Fruit fly (Drosophila melanogaster) whole organism, embryonic: ENCODE results near the gene Lgr3.

Experiments used
- Blimp-1 ChIP-seq: fragments of 200-800 bp; sonication (Bioruptor generic); optimal IDR thresholded peaks from 3 replicates; lab custom pipeline; 2018; ENCODE audit warnings: missing biosample characterization, missing genetic modification characterization, mild to moderate bottlenecking, moderate library complexity, missing genetic modification reagents
- Bteb2 ChIP-seq: fragments of 200-800 bp; sonication (Bioruptor generic); optimal IDR thresholded peaks from 2 replicates; lab custom pipeline; 2016; ENCODE audit warnings: missing biosample characterization, missing genetic modification characterization
- CG10654 ChIP-seq: fragments of 200-800 bp; sonication (Bioruptor generic); optimal IDR thresholded peaks from 2 replicates; lab custom pipeline; 2016; ENCODE audit warnings: missing biosample characterization, missing genetic modification characterization
- CG11398 ChIP-seq: fragments of 200-800 bp; sonication (Bioruptor generic); optimal IDR thresholded peaks from 2 replicates; lab custom pipeline; 2016; ENCODE audit warnings: missing biosample characterization, missing genetic modification characterization
- CG14441 ChIP-seq: fragments of 200-800 bp; sonication (Bioruptor generic); IDR thresholded peaks from 2 replicates; pipeline ENCODE4 v1.3.6; 2022; ENCODE audit warnings: missing biosample characterization, missing genetic modification characterization
- CG16863 ChIP-seq: fragments of 200-800 bp; sonication (Bioruptor generic); optimal IDR thresholded peaks from 3 replicates; lab custom pipeline; 2016; ENCODE audit warnings: missing biosample characterization, missing genetic modification characterization
- CG17361 ChIP-seq: fragments of 200-800 bp; sonication (Bioruptor generic); IDR thresholded peaks from 3 replicates; pipeline ENCODE4 v1.3.6; 2022; ENCODE audit warnings: missing biosample characterization, missing genetic modification characterization
- CG17802 ChIP-seq: fragments of 200-800 bp; sonication (Bioruptor generic); optimal IDR thresholded peaks from 2 replicates; lab custom pipeline; 2018; ENCODE audit warnings: missing biosample characterization, mild to moderate bottlenecking, missing genetic modification characterization, moderate library complexity
- CG18619 ChIP-seq: fragments of 200-800 bp; sonication (Bioruptor generic); optimal IDR thresholded peaks from 3 replicates; lab custom pipeline; 2017; ENCODE audit warnings: missing biosample characterization, mild to moderate bottlenecking, missing genetic modification characterization
- CG3281 ChIP-seq: fragments of 200-800 bp; sonication (Bioruptor generic); optimal IDR thresholded peaks from 3 replicates; lab custom pipeline; 2017; ENCODE audit warnings: missing biosample characterization, mild to moderate bottlenecking, missing genetic modification characterization
- CG34224 ChIP-seq: fragments of 200-800 bp; sonication (Bioruptor generic); IDR thresholded peaks from 3 replicates; pipeline ENCODE4 v1.3.6; 2022; ENCODE audit warnings: missing biosample characterization, missing genetic modification characterization; ENCODE audit not compliant: partially characterized antibody
- CG3847 ChIP-seq: fragments of 200-800 bp; sonication (Bioruptor generic); IDR thresholded peaks from 2 replicates; pipeline ENCODE4 v1.3.6; 2022; ENCODE audit warnings: missing biosample characterization, missing genetic modification characterization
- CG42726 ChIP-seq: fragments of 200-800 bp; sonication (Bioruptor generic); IDR thresholded peaks from 2 replicates; pipeline ENCODE4 v1.3.6; 2022; ENCODE audit warnings: missing biosample characterization, missing genetic modification characterization; ENCODE audit not compliant: partially characterized antibody
- CG6765 ChIP-seq: fragments of 200-800 bp; sonication (Bioruptor generic); optimal IDR thresholded peaks from 3 replicates; lab custom pipeline; 2017; ENCODE audit warnings: missing biosample characterization, mild to moderate bottlenecking, missing genetic modification characterization
- Dbx ChIP-seq: fragments of 200-800 bp; sonication (Bioruptor generic); IDR thresholded peaks from 3 replicates; pipeline ENCODE4 v1.3.6; 2022; ENCODE audit warnings: missing biosample characterization, missing genetic modification characterization
- Drgx ChIP-seq: fragments of 200-800 bp; sonication (Bioruptor generic); IDR thresholded peaks from 2 replicates; pipeline ENCODE4 v1.3.6; 2022; ENCODE audit warnings: missing biosample characterization, missing genetic modification characterization
- E2f1 ChIP-seq: fragments of 200-800 bp; sonication (Bioruptor generic); IDR thresholded peaks from 2 replicates; pipeline ENCODE4 v1.3.6; 2022; ENCODE audit warnings: missing biosample characterization, missing genetic modification characterization
- Hr78 ChIP-seq, 2 experiments: fragments of 200-800 bp in 1 of 2; fragments of >200 bp in 1 of 2; sonication (Bioruptor generic) in 1 of 2; optimal IDR thresholded peaks; 2 replicates each; lab custom pipeline; 2017 to 2019; ENCODE audit warnings: missing biosample characterization in 2 of 2, missing genetic modification characterization in 2 of 2, mild to moderate bottlenecking in 1 of 2, moderate library complexity in 1 of 2
- Lim3 ChIP-seq: fragments of 200-800 bp; sonication (Bioruptor generic); IDR thresholded peaks from 2 replicates; pipeline ENCODE4 v1.3.6; 2022; ENCODE audit warnings: missing biosample characterization, missing genetic modification characterization
- Max ChIP-seq: fragments of 200-800 bp; sonication (Bioruptor generic); optimal IDR thresholded peaks from 2 replicates; lab custom pipeline; 2016; ENCODE audit warnings: missing biosample characterization, mild to moderate bottlenecking, missing genetic modification characterization
- PHDP ChIP-seq: fragments of 200-800 bp; sonication (Bioruptor generic); optimal IDR thresholded peaks from 3 replicates; lab custom pipeline; 2018; ENCODE audit warnings: missing biosample characterization, mild to moderate bottlenecking, missing genetic modification characterization, moderate library complexity
- Sox102F ChIP-seq: fragments of 200-800 bp; sonication (Bioruptor generic); optimal IDR thresholded peaks from 2 replicates; lab custom pipeline; 2018; ENCODE audit warnings: missing biosample characterization, mild to moderate bottlenecking, missing genetic modification characterization, moderate library complexity
- Spps ChIP-seq: fragments of 200-800 bp; sonication (Bioruptor generic); optimal IDR thresholded peaks from 2 replicates; lab custom pipeline; 2018; ENCODE audit warnings: missing biosample characterization, mild to moderate bottlenecking, missing genetic modification characterization
- Sry-β ChIP-seq: fragments of 200-800 bp; sonication (Bioruptor generic); optimal IDR thresholded peaks from 2 replicates; lab custom pipeline; 2018; ENCODE audit warnings: missing biosample characterization, mild to moderate bottlenecking, missing genetic modification characterization, moderate library complexity
- bab2 ChIP-seq: fragments of 200-800 bp; sonication (Bioruptor generic); optimal IDR thresholded peaks from 2 replicates; lab custom pipeline; 2016; ENCODE audit warnings: missing biosample characterization, missing genetic modification characterization
- chif ChIP-seq, 2 experiments: fragments of 200-800 bp; sonication (Bioruptor generic); optimal IDR thresholded peaks; 3 replicates each; lab custom pipeline; 2016; ENCODE audit warnings: missing biosample characterization in 2 of 2, missing genetic modification characterization in 2 of 2
- chinmo ChIP-seq: fragments of 200-800 bp; sonication (Bioruptor generic); IDR thresholded peaks from 4 replicates; pipeline ENCODE4 v1.3.6; 2022; ENCODE audit warnings: missing biosample characterization, missing genetic modification characterization; ENCODE audit not compliant: partially characterized antibody
- chm ChIP-seq: fragments of 200-800 bp; sonication (Bioruptor generic); IDR thresholded peaks from 2 replicates; pipeline ENCODE4 v1.3.6; 2022; ENCODE audit warnings: missing biosample characterization, missing genetic modification characterization
- chn ChIP-seq: fragments of 200-800 bp; sonication (Bioruptor generic); optimal IDR thresholded peaks from 2 replicates; lab custom pipeline; 2016; ENCODE audit warnings: missing biosample characterization, missing genetic modification characterization
- croc ChIP-seq: fragments of 200-800 bp; sonication (Bioruptor generic); conservative IDR thresholded peaks from 3 replicates; pipeline ENCODE4 v1.3.6; 2022; ENCODE audit warnings: missing biosample characterization, missing genetic modification characterization
- crp ChIP-seq, 2 experiments: fragments of 200-800 bp; sonication (Bioruptor generic); optimal IDR thresholded peaks; 2 replicates in 1 of 2; 3 replicates in 1 of 2; lab custom pipeline; 2017; ENCODE audit warnings: missing biosample characterization in 2 of 2, missing genetic modification characterization in 2 of 2, mild to moderate bottlenecking in 1 of 2, moderate library complexity in 1 of 2
- dpn ChIP-seq, 2 experiments: fragments of 200-800 bp; sonication (Bioruptor generic); optimal IDR thresholded peaks; 3 replicates each; lab custom pipeline; 2016; ENCODE audit warnings: missing biosample characterization in 2 of 2, missing genetic modification characterization in 2 of 2
- fd102C ChIP-seq: fragments of 200-800 bp; sonication (Bioruptor generic); optimal IDR thresholded peaks from 2 replicates; lab custom pipeline; 2018; ENCODE audit warnings: missing biosample characterization, mild to moderate bottlenecking, missing genetic modification characterization, moderate library complexity
- fd96Cb ChIP-seq: fragments of 200-800 bp; sonication (Bioruptor generic); optimal IDR thresholded peaks from 2 replicates; lab custom pipeline; 2018; ENCODE audit warnings: missing biosample characterization, mild to moderate bottlenecking, missing genetic modification characterization, moderate library complexity
- ftz-f1 ChIP-seq: fragments of 200-800 bp; sonication (Bioruptor generic); optimal IDR thresholded peaks from 2 replicates; lab custom pipeline; 2016; ENCODE audit warnings: missing biosample characterization, missing genetic modification characterization
- insv ChIP-seq, 2 experiments: fragments of 200-800 bp; sonication (Bioruptor generic); optimal IDR thresholded peaks; 3 replicates each; lab custom pipeline; 2016 to 2018; ENCODE audit warnings: missing biosample characterization in 2 of 2, missing genetic modification characterization in 2 of 2
- jing ChIP-seq: fragments of 200-800 bp; sonication (Bioruptor generic); optimal IDR thresholded peaks from 2 replicates; lab custom pipeline; 2018; ENCODE audit warnings: missing biosample characterization, mild to moderate bottlenecking, missing genetic modification characterization
- lilli ChIP-seq: fragments of 200-800 bp; sonication (Bioruptor generic); optimal IDR thresholded peaks from 3 replicates; lab custom pipeline; 2016; ENCODE audit warnings: missing biosample characterization, missing genetic modification characterization
- nmo ChIP-seq: fragments of 200-800 bp; sonication (Bioruptor generic); optimal IDR thresholded peaks from 2 replicates; lab custom pipeline; 2018; ENCODE audit warnings: missing biosample characterization, mild to moderate bottlenecking, missing genetic modification characterization, moderate library complexity
- p53 ChIP-seq: fragments of 200-800 bp; sonication (Bioruptor generic); optimal IDR thresholded peaks from 2 replicates; lab custom pipeline; 2016; ENCODE audit warnings: missing biosample characterization, missing genetic modification characterization
- peb ChIP-seq: fragments of 200-800 bp; sonication (Bioruptor generic); IDR thresholded peaks from 2 replicates; pipeline ENCODE4 v1.3.6; 2022; ENCODE audit warnings: missing biosample characterization, missing genetic modification characterization
- seq ChIP-seq: fragments of 200-800 bp; sonication (Bioruptor generic); IDR thresholded peaks from 2 replicates; pipeline ENCODE4 v1.3.6; 2022; ENCODE audit warnings: missing biosample characterization, missing genetic modification characterization
- sna ChIP-seq: fragments of 200-800 bp; sonication (Bioruptor generic); IDR thresholded peaks from 2 replicates; pipeline ENCODE4 v1.3.6; 2022; ENCODE audit warnings: missing biosample characterization, missing genetic modification characterization; ENCODE audit not compliant: partially characterized antibody
- sqz ChIP-seq: fragments of 200-800 bp; sonication (Bioruptor generic); optimal IDR thresholded peaks from 3 replicates; lab custom pipeline; 2018; ENCODE audit warnings: missing biosample characterization, mild to moderate bottlenecking, missing genetic modification characterization
- tll ChIP-seq, 2 experiments: fragments of 200-800 bp in 1 of 2; fragments of >200 bp in 1 of 2; sonication (Bioruptor generic) in 1 of 2; optimal IDR thresholded peaks; 2 replicates each; lab custom pipeline; 2017 to 2019; ENCODE audit warnings: missing biosample characterization in 2 of 2, missing genetic modification characterization in 2 of 2, mild to moderate bottlenecking in 1 of 2, moderate library complexity in 1 of 2
- vvl ChIP-seq: fragments of 200-800 bp; sonication (Bioruptor generic); IDR thresholded peaks from 2 replicates; pipeline ENCODE4 v1.3.6; 2022; ENCODE audit warnings: missing biosample characterization, missing genetic modification characterization
- wdn ChIP-seq: fragments of 200-800 bp; sonication (Bioruptor generic); IDR thresholded peaks from 2 replicates; pipeline ENCODE4 v1.3.6; 2022; ENCODE audit warnings: missing biosample characterization, missing genetic modification characterization
- wek ChIP-seq: fragments of 200-800 bp; sonication (Bioruptor generic); optimal IDR thresholded peaks from 3 replicates; lab custom pipeline; 2018; ENCODE audit warnings: missing biosample characterization, mild to moderate bottlenecking, missing genetic modification characterization, moderate library complexity
- yki ChIP-seq: fragments of >200 bp; optimal IDR thresholded peaks from 3 replicates; lab custom pipeline; 2018

The Lgr3 gene

DNA sequence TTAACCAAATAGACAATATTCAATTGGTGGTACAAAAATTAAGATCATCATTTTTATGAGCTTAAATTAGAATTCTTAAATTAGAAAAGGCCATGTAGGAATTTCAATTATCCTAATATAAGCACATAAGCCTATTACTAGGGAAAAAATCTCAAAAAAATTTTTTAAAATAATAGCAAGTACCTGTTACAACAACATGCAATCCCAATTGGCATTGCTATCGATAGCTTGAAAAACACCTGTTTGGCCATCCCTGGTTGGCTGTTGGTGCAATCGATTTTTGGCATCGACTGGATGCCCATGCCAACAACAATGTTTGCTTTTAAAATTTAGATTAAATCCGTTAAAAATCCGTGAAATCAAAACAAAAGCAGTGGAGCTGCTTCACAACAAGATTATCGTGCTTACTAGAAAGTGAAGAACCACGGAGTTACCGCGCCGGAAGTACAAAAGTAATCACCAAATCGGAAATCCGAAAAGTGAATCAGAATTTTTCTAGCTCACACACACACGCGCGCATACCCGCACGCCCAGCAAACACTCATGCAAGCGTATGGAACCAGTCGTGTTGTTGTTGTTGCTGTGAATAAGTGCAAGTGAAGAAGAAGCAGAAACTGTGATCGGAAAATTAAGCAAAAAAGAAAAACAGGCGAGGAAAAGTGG is 3.9 kb upstream of the Lgr3 start, which contains the start of gene RASSF8 (continued):
- TF ChIP-seq Bteb2 (no peak), lilli (peak; percentile 61), sqz (GFP tag; lab: Kevin White, UChicago) (peak; percentile 17), bab2 (GFP tag; lab: Kevin White, UChicago) (peak; percentile 29), CG11398 (no peak), seq (GFP tag; lab: Robert Waterston, UW) (no peak), nmo (peak; percentile 42), Dbx (GFP tag; lab: Robert Waterston, UW) (peak; percentile 64; the same call in 2 of the 3 replicates), wdn (GFP tag; lab: Robert Waterston, UW) (no peak), CG14441 (GFP tag; lab: Robert Waterston, UW) (0 out of 2 replicates have a peak, but pooled peaks have one; percentile 47), CG6765 (no peak), Lim3 (GFP tag; lab: Robert Waterston, UW) (no peak), Sox102F (GFP tag; lab: Kevin White, UChicago) (peak; percentile 9), p53 (no peak), CG34224 (GFP tag; lab: Robert Waterston, UW) (peak; percentile 45; the same call in 2 of the 3 replicates), chn (GFP tag; lab: Kevin White, UChicago) (peak; percentile 38), vvl (GFP tag; lab: Robert Waterston, UW) (no peak; the same call in 1 of the 2 replicates), CG18619 (no peak), chif (GFP tag; optimal IDR thresholded peaks at IDR 0.05; lab: Kevin White, UChicago) (no peak), yki (lab: Kevin White, UChicago) (no peak), Blimp-1 (peak; percentile 86), fd96Cb (peak; percentile 14), Sry-β (no peak), CG42726 (GFP tag; lab: Robert Waterston, UW) (peak; percentile 65), tll (GFP tag; optimal IDR thresholded peaks at IDR 0.05; lab: Kevin White, UChicago) (no peak), jing (GFP tag; lab: Kevin White, UChicago) (no peak), CG17361 (peak; percentile 53; the same call in 1 of the 3 replicates), CG3281 (no peak), fd102C (no peak), CG3847 (GFP tag; lab: Robert Waterston, UW) (peak; percentile 22; the same call in 1 of the 2 replicates), peb (no peak), sna (peak; percentile 46; the same call in 1 of the 2 replicates), E2f1 (GFP tag; lab: Robert Waterston, UW) (no peak), croc (GFP tag; lab: Robert Waterston, UW) (no peak), Max (GFP tag; lab: Kevin White, UChicago) (no peak), wek (GFP tag; lab: Kevin White, UChicago) (no peak), Drgx (GFP tag; lab: Robert Waterston, UW) (no peak), insv (GFP tag; optimal IDR thresholded peaks at IDR 0.05; lab: Kevin White, UChicago) (peak; percentile 68 to 96), CG16863 (GFP tag; lab: Kevin White, UChicago) (no peak), crp (GFP tag; optimal IDR thresholded peaks at IDR 0.05; lab: Kevin White, UChicago) (no peak), Hr78 (GFP tag; optimal IDR thresholded peaks at IDR 0.05; lab: Kevin White, UChicago) (no peak), Spps (tag; lab: Kevin White, UChicago) (no peak), CG10654 (peak; percentile 19), CG17802 (tag; lab: Kevin White, UChicago) (no peak), chinmo (GFP tag; lab: Robert Waterston, UW) (peak; percentile 90), chm (no peak), ftz-f1 (no peak), PHDP (tag; lab: Kevin White, UChicago) (peak; percentile 12), dpn (GFP tag; optimal IDR thresholded peaks at IDR 0.05; lab: Kevin White, UChicago) (peak; percentile 8 to 45)
